Fruit fly (Drosophila melanogaster) whole organism: ENCODE measurements around the gene RnpS1.

Experiments used
- CG8478 ChIP-seq: fragments of >200 bp; optimal IDR thresholded peaks from 2 replicates; lab custom pipeline; 2018; ENCODE audit warnings: inconsistent platforms
- Dll ChIP-seq: fragments of >200 bp; optimal IDR thresholded peaks from 2 replicates; lab custom pipeline; 2017
- EcR ChIP-seq, 2 experiments: fragments of >200 bp; optimal IDR thresholded peaks; 2 replicates each; lab custom pipeline; 2017; ENCODE audit warnings: missing biosample characterization in 2 of 2, missing genetic modification characterization in 2 of 2, missing genetic modification reagents in 2 of 2
- pan ChIP-seq: fragments of >200 bp; optimal IDR thresholded peaks from 2 replicates; lab custom pipeline; 2017
- psq ChIP-seq: fragments of >200 bp; optimal IDR thresholded peaks from 2 replicates; lab custom pipeline; 2017
- usp ChIP-seq: fragments of >200 bp; optimal IDR thresholded peaks from 2 replicates; lab custom pipeline; 2017; ENCODE audit warnings: missing biosample characterization, missing genetic modification characterization, mixed read lengths

Gene RnpS1

DNA sequence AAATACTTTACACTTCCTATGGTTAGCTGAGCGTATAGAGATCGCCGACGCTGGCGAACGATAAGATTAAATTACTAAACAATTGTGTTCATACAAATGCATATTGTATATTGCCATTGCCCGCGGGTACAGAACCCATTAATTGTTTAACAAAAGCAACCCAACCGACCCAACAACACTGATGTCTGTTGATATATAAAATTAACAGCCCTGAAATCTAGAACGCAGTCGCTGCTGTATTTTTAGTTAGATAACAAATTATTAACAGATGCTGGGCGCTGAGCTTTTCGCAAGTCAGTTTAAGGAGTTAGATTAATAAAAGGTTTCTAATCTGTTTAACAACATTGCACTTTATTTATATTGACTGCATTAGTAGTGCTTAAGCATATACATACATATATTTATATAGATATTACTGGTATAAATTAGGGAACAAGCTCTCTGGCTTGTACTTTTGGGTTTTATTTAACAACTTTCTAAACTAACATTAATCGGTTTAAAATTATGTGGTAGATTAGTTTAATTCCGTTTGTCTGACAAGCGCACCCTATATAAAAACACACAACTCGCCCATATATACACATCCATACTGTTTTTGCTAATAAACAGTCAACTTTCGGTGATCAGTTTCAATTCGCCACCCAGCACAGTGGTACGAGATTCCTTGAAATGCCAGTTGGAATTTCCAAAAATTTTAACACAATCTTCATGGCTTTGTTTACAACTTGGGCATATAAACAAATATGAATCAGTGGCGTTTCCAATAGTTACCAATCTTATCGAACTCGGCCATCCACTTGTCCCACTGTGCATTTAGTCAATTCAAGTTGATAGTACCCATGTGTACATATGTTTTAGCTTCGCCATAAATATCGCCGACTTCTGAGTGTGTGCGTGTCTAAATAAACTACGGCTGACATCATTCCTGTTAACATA is 23.7 kb upstream of the RnpS1 start:
- no peak for TF ChIP-seq pan (lab: Kevin White, UChicago)
- TF ChIP-seq CG8478 (lab: Kevin White, UChicago), result no peak
- TF ChIP-seq Dll (lab: Kevin White, UChicago), result no peak
- no peak for TF ChIP-seq psq
- TF ChIP-seq usp (GFP tag; lab: Kevin White, UChicago), result no peak
- no peak for TF ChIP-seq EcR (GFP tag; optimal IDR thresholded peaks at IDR 0.05; lab: Kevin White, UChicago)

DNA sequence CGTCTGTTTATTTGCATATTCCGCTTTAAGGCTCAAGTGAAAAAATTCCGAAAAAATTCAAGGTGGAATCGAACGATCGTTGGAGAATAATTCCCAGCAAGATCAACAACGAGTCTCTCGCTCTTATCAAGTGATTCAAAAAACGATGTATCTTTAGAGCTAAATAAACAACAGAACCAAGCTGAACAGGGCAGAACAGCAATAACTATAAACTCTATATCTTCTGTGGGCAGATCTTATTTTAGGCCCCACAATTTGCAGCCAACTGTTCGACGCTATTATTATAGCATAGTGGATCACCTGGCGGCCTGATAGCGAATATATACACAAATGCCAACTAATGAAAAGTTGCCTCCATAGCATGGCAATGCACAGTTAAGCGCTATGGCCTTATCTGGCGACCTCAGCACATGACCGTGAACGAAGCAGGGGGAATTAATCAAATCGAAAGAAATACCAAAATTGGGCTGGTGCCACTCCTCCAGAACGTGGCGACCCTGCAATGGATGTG is 22.4 kb upstream of the RnpS1 start:
- no peak for TF ChIP-seq pan (lab: Kevin White, UChicago)
- no peak for TF ChIP-seq CG8478 (lab: Kevin White, UChicago)
- TF ChIP-seq Dll (lab: Kevin White, UChicago), result no peak

DNA sequence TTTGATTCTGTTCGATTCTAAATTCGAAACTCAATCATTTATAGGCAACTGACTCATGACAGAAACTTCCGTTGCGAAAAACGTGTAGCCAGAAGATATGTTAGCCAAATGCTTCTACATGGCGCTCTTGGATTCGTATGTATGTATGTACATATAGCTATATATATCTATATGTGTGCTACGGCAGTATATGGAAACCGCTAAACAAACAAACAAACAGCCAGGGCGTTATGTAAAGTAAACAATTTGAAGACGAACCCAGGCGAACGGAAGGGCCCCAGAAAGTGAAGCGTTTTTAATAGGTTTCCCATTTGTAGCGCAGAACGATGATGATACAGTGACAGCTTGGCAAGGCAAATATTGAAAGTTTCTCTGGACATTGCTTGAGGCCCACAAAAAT is 21.9 kb upstream of the RnpS1 start:
- no peak for TF ChIP-seq pan (lab: Kevin White, UChicago)

DNA sequence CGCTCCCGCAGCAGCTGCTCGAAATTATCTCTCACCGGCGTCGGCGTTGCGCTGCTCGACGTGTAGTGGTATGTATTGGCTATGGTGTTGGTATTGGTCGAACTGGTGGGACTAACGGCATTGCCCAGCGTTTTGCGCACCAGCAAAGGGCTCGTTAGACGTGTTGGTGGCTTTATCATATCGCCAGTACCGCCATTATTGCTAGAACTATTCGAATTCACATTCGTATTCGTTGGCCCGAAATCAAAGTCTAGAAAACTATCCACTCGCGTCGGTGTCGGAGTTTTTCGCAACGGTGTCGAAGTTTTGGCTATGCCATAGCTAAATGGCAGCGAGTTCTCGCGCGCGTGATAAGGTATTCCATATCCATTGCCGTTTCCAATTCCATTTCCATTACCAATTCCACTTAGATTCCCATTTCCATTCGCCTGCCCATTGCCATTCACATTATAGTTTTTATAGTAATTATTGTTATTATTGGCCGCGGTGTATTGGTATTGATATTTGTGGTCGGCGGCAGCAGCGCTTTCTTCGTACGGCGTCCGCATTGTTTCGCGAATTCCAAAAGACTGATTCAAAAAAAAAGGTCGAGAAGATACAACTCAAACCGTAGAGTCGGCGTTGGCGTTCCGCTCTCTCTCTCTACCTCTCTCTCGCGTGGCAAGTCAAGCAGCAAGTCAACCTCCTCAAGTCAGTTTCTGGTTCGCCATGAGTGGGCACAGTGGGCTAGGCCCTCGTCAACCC is 19.2 kb upstream of the RnpS1 start, which contains the start of gene by:
TSS of gene by (minus strand) at position 575 of the 744 bp plus-strand sequence.
- TF ChIP-seq Dll (lab: Kevin White, UChicago) (peak; percentile 73), EcR (GFP tag; optimal IDR thresholded peaks at IDR 0.05; lab: Kevin White, UChicago) (no peak)

DNA sequence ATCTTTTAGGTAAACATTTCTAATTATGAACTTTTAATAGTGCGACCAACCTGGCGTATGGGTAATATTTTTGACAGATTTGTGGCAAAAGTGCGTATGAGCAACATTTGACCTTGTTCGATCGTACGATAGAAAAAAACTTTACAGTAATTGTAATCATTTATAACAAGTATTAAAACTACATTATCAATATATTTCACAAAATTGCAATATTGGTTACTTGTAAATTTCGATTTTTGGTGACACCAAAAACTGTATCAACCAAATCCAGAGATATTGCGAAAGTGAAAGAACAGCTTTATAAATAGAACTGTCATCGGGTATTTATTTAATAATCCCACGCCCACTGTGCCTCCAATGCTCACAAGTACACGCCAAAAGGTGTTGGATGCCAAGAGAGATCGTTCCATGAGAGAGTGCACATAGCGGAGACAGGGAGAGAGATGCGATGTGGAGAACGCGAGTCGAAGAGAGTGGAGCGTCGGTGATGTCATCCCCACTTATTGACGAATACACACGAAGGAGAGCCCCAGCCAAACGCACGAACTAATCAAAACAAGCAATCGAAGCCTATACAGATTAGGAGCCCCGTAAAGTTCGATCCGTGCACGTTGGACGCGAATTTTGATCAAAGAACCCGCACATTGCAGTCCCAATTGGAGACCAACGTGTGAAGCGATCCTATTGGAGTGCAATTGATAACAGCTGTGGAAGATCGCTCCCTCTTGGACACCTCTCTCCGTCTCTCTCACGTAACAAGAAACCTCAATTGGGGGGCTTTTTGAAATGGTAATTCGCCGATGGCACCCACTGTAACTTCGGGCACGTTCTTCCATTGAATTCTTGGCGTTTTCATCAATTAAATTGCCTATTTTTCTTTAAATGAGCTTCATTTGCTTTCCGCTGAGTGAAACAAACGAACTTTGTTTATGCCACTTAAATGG is 18.4 kb upstream of the RnpS1 start:
- TF ChIP-seq usp (GFP tag; lab: Kevin White, UChicago) (no peak), CG8478 (lab: Kevin White, UChicago) (no peak), EcR (GFP tag; optimal IDR thresholded peaks at IDR 0.05; lab: Kevin White, UChicago) (no peak), Dll (lab: Kevin White, UChicago) (peak; percentile 91), psq (no peak)

- TF ChIP-seq CG8478 (lab: Kevin White, UChicago), result no peak
- TF ChIP-seq EcR (GFP tag; optimal IDR thresholded peaks at IDR 0.05; lab: Kevin White, UChicago), result no peak
- no peak for TF ChIP-seq pan (lab: Kevin White, UChicago)
- TF ChIP-seq psq, result no peak
- TF ChIP-seq Dll (lab: Kevin White, UChicago), result no peak
Observed at dm6 chr3R:9534125-9534496, 17.7 kb upstream of the RnpS1 start.

dm6 chr3R:9534595-9535217 is 17.1 kb upstream of the RnpS1 start:
- no peak for TF ChIP-seq pan (lab: Kevin White, UChicago)
- TF ChIP-seq EcR (GFP tag; optimal IDR thresholded peaks at IDR 0.05; lab: Kevin White, UChicago), result no peak
- no peak for TF ChIP-seq CG8478 (lab: Kevin White, UChicago)
- TF ChIP-seq Dll (lab: Kevin White, UChicago), result no peak
- no peak for TF ChIP-seq psq
- no peak for TF ChIP-seq usp (GFP tag; lab: Kevin White, UChicago)

- TF ChIP-seq pan (lab: Kevin White, UChicago) (no peak), CG8478 (lab: Kevin White, UChicago) (no peak), psq (no peak), Dll (lab: Kevin White, UChicago) (no peak), usp (GFP tag; lab: Kevin White, UChicago) (no peak), EcR (GFP tag; optimal IDR thresholded peaks at IDR 0.05; lab: Kevin White, UChicago) (no peak)
Observed at dm6 chr3R:9543495-9544180, 8.2 kb upstream of the RnpS1 start.

dm6 chr3R:9546808-9547381 is 4.9 kb upstream of the RnpS1 start:
- TF ChIP-seq Dll (lab: Kevin White, UChicago) (no peak), CG8478 (lab: Kevin White, UChicago) (no peak), usp (GFP tag; lab: Kevin White, UChicago) (no peak), psq (no peak), pan (lab: Kevin White, UChicago) (no peak), EcR (GFP tag; optimal IDR thresholded peaks at IDR 0.05; lab: Kevin White, UChicago) (no peak)

dm6 chr3R:9548769-9549168 is 3.1 kb upstream of the RnpS1 start:
- TF ChIP-seq pan (lab: Kevin White, UChicago), result no peak
- TF ChIP-seq CG8478 (lab: Kevin White, UChicago), result no peak
- no peak for TF ChIP-seq usp (GFP tag; lab: Kevin White, UChicago)
- TF ChIP-seq psq, result no peak
- no peak for TF ChIP-seq EcR (GFP tag; optimal IDR thresholded peaks at IDR 0.05; lab: Kevin White, UChicago)
- TF ChIP-seq Dll (lab: Kevin White, UChicago), result no peak
